Fruit fly (Drosophila melanogaster): Measurements from ENCODE around the gene Smyd5.
A peak's percentile ranks its signal among the peaks of the same experiment; 100 is the strongest.

Smyd5 gene

DNA sequence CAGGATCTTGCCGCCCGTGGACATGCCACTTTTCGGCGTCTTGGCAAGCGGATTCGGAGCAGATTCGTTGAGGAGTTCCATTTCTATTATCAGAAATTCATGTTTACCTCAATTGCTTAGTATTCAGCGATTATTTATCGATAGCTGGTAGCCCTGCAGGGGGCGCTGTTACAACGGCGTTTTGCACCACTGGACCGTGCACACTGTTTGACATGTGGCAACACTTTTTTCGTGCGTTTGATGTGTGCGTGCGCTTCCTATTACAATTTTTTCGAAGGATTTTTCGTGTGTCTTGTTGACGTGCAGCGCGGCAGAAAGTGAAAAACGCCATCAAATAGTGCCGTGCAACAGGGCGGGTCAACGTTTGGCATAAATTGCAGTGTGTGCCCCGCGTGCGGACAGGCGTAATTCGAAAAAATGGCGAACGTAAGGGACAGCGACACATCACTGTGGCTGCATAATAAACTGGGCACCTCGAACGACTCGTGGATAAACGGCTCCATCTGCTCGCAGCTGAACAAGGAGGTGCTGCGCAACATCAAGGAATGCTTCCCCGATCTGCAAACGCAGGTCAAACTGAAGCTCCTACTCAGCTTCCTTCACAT, 5.0 kb upstream of the Smyd5 start, which contains the start of the genes CG3337 and Nelf-A (continued):
- TF ChIP-seq vvl (GFP tag; IDR thresholded peaks at IDR 0.05) (peak; percentile 81), lbe (GFP tag; optimal IDR thresholded peaks at IDR 0.05) (peak; percentile 13), CG4820 (GFP tag; optimal IDR thresholded peaks at IDR 0.05) (peak; percentile 59), CG1529 (GFP tag; optimal IDR thresholded peaks at IDR 0.05) (no peak), CG9932 (GFP tag; IDR thresholded peaks at IDR 0.05) (peak; percentile 92), CG9215 (GFP tag; IDR thresholded peaks at IDR 0.05) (peak; percentile 54; the same call in 1 of the 2 replicates), CG30403 (GFP tag; optimal IDR thresholded peaks at IDR 0.05) (peak; percentile 62), sens-2 (GFP tag; IDR thresholded peaks at IDR 0.05) (no peak), BEAF-32 (GFP tag; optimal IDR thresholded peaks at IDR 0.05) (peak; percentile 88), Fer1 (GFP tag; optimal IDR thresholded peaks at IDR 0.05) (peak; percentile 15), CG11723 (GFP tag; optimal IDR thresholded peaks at IDR 0.05) (no peak), CG14667 (GFP tag; IDR thresholded peaks at IDR 0.05) (peak; percentile 30; the same call in 1 of the 2 replicates), sisA (GFP tag; IDR thresholded peaks at IDR 0.05) (peak; percentile 71), Drgx (GFP tag; IDR thresholded peaks at IDR 0.05) (peak; percentile 22; the same call in 1 of the 2 replicates), CG14710 (tag; optimal IDR thresholded peaks at IDR 0.05) (peak; percentile 100), amos (GFP tag; IDR thresholded peaks at IDR 0.05; ENCODE audit: partially characterized antibody) (peak; percentile 89), CG18011 (GFP tag; optimal IDR thresholded peaks at IDR 0.05) (peak; percentile 27), Hr3 (GFP tag; optimal IDR thresholded peaks at IDR 0.05) (peak; percentile 50), sens (GFP tag) (peak; percentile 94), CG7928 (GFP tag; optimal IDR thresholded peaks at IDR 0.05) (peak; percentile 62), pnt (GFP tag; optimal IDR thresholded peaks at IDR 0.05) (peak; percentile 37), ken (GFP tag; IDR thresholded peaks at IDR 0.05) (peak; percentile 72), CG3726 (GFP tag; IDR thresholded peaks at IDR 0.05) (no peak), stc (GFP tag; IDR thresholded peaks at IDR 0.05) (peak; percentile 23; the same call in 1 of the 2 replicates), dysf (GFP tag; IDR thresholded peaks at IDR 0.05) (peak; percentile 70), CG9727 (GFP tag; optimal IDR thresholded peaks at IDR 0.05) (peak; percentile 59), CG12219 (GFP tag; optimal IDR thresholded peaks at IDR 0.05) (no peak), Bteb2 (GFP tag; optimal IDR thresholded peaks at IDR 0.05) (peak; percentile 32), danr (GFP tag; IDR thresholded peaks at IDR 0.05) (no peak), CG11696 (GFP tag; IDR thresholded peaks at IDR 0.05) (no peak), D19A (tag; optimal IDR thresholded peaks at IDR 0.05) (no peak), Fer2 (tag; optimal IDR thresholded peaks at IDR 0.05) (no peak), CG7839 (tag; optimal IDR thresholded peaks at IDR 0.05) (peak; percentile 44), en (GFP tag; optimal IDR thresholded peaks at IDR 0.05) (peak; percentile 27), Stat92E (GFP tag; optimal IDR thresholded peaks at IDR 0.05) (no peak), gsb-n (tag; optimal IDR thresholded peaks at IDR 0.05) (no peak), Antp (GFP tag; optimal IDR thresholded peaks at IDR 0.05) (peak; percentile 84), grau (tag; optimal IDR thresholded peaks at IDR 0.05) (peak; percentile 65), pros (GFP tag; optimal IDR thresholded peaks at IDR 0.05) (no peak), Rfx (GFP tag; IDR thresholded peaks at IDR 0.05) (peak; percentile 92), CoRest (tag; optimal IDR thresholded peaks at IDR 0.05) (peak; percentile 60), CG15601 (tag; optimal IDR thresholded peaks at IDR 0.05) (no peak), CG31441 (GFP tag; IDR thresholded peaks at IDR 0.05) (no peak; the same call in 1 of the 2 replicates), fd3F (GFP tag; optimal IDR thresholded peaks at IDR 0.05) (peak; percentile 31), CG12744 (GFP tag; optimal IDR thresholded peaks at IDR 0.05) (peak; percentile 65), Rx (GFP tag; IDR thresholded peaks at IDR 0.05) (peak; percentile 59), CG15696 (tag; optimal IDR thresholded peaks at IDR 0.05) (peak; percentile 14), chif (GFP tag; optimal IDR thresholded peaks at IDR 0.05) (peak; percentile 62 to 63), run (tag; optimal IDR thresholded peaks at IDR 0.05) (no peak), ranshi (GFP tag; IDR thresholded peaks at IDR 0.05) (peak; percentile 63)
